Fruit fly (Drosophila melanogaster): ENCODE results near the gene CG4408.

DNA sequence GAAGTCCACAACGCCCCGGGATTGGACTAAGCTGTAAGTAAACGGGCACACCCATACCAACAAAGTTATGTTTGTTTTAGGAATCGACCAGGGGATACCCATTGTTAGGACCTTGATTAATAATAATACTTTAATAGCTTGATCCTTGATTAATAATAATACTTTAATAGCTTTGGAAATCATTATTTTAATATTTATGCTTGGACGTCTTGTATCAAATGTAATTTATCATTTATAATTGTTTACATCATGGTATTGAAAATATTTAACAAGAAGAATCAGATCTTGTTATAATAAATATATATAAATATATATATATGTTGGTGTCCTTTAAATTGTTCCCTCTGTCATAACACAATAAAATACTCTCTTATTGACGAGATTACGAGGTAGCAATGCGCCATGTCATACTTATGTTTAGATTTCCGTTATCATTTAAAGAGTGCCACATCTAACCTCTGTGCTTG is 6.4 kb downstream of the CG4408 start:
- TF ChIP-seq CG12605 (GFP tag; IDR thresholded peaks at IDR 0.05): peak; percentile 80
- TF ChIP-seq CG17806 (tag; optimal IDR thresholded peaks at IDR 0.05): peak; percentile 74
- peak; percentile 79 for TF ChIP-seq CG34367 (tag; optimal IDR thresholded peaks at IDR 0.05)
- peak; percentile 75 for TF ChIP-seq CG9948 (tag; optimal IDR thresholded peaks at IDR 0.05)
- peak; percentile 78 for TF ChIP-seq CG4496 (GFP tag; IDR thresholded peaks at IDR 0.05)
